Fruit fly (Drosophila melanogaster): Measurements from ENCODE around the gene jub.

dm6 chrX:13822753-13823152 lies 7.4 kb downstream of the jub start, which contains the start of gene Nup93-1:
- TF ChIP-seq achi (GFP tag; optimal IDR thresholded peaks at IDR 0.05) (no peak), fkh (GFP tag; optimal IDR thresholded peaks at IDR 0.05) (no peak), esn (GFP tag; optimal IDR thresholded peaks at IDR 0.05) (no peak), CG6854 (GFP tag; optimal IDR thresholded peaks at IDR 0.05) (no peak), Eip75B (GFP tag; optimal IDR thresholded peaks at IDR 0.05) (no peak), Hr39 (GFP tag; optimal IDR thresholded peaks at IDR 0.05) (no peak), CG7368 (GFP tag; optimal IDR thresholded peaks at IDR 0.05) (no peak), pdm3 (GFP tag; optimal IDR thresholded peaks at IDR 0.05) (no peak), Hr4 (GFP tag; optimal IDR thresholded peaks at IDR 0.05) (no peak), Sox102F (GFP tag; optimal IDR thresholded peaks at IDR 0.05) (no peak)

Data from whole organism, prepupa.